Fruit fly (Drosophila melanogaster) whole organism, embryonic: Measurements from ENCODE around the gene Drgx.

Experiments
- CG11247 ChIP-seq: fragments of 200-800 bp; sonication (Bioruptor generic); IDR thresholded peaks from 2 replicates; pipeline ENCODE4 v1.3.6; 2022; ENCODE audit warnings: missing biosample characterization, missing genetic modification characterization
- CG32767 ChIP-seq: fragments of 200-800 bp; sonication (Bioruptor generic); IDR thresholded peaks from 2 replicates; pipeline ENCODE4 v1.3.6; 2022; ENCODE audit warnings: missing biosample characterization, missing genetic modification characterization

DNA sequence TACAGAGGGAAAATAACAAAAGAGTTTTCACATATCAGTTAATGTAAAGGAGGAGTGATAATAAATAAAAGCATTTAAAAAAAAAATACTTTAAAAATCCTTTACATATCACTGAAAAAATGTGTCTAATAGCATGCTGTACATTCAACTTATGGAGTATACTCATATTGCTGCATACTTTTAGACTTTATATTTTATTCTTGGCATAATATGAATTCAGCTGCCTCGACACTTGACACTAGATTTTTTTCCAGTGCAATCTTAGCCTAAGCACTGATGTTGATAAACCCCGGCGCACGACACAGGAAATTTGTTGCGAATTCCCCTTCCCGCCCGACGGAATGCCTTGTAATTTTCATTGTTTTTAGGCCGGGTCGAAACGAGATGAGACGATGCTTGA, 77.9 kb downstream of the Drgx start:
- no peak for TF ChIP-seq CG32767 (GFP tag; lab: Robert Waterston, UW)
- TF ChIP-seq CG11247 (GFP tag; lab: Robert Waterston, UW) = no peak
